Worm (Caenorhabditis elegans): ENCODE results near the gene slc-17.5.

Gene slc-17.5

DNA sequence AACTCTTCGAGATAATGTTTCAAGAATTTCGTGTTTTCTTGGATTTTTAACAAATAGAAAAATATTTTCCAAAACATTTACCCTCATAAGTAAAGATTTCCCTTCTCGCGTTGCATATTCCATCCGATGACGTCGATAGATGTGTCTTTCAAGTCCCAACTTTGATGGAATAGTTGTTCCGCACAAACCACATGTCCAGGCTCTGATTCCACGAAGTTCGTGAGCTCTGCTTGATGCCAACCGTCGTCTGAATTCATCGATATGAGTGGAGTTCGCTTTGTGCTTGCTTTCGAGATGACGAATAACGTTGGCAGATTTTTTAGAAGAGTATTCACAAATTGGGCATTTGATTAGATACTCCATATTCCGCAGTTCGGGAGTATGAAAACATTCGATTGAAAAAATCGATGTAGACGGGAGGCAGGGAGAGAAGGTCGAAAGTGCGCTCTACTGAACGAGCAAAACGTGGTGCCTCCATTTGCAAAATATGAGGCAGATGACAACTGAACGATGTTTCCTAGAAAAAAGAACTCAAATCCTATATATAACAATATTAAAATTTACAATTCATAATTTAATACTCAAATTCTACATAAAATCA, 16.3 kb upstream of the slc-17.5 start, which contains the start of gene W02D7.6:
W02D7.6 (minus strand) TSS at position 573 of the 601 bp plus-strand sequence.
- TF ChIP-seq hmg-4 (GFP tag; optimal IDR thresholded peaks at IDR 0.05) (no peak), ceh-13 (GFP tag; optimal IDR thresholded peaks at IDR 0.05) (no peak), tra-4 (tag; optimal IDR thresholded peaks at IDR 0.05) (no peak), pes-1 (GFP tag; IDR thresholded peaks at IDR 0.05) (no peak), F13C5.2 (tag; optimal IDR thresholded peaks at IDR 0.05) (no peak), flt-1 (GFP tag; IDR thresholded peaks at IDR 0.05) (no peak), hnd-1 (tag; optimal IDR thresholded peaks at IDR 0.05) (no peak), tbx-11 (GFP tag; IDR thresholded peaks at IDR 0.05) (no peak), hmbx-1 (tag; optimal IDR thresholded peaks at IDR 0.05) (no peak), tbx-37 (GFP tag; conservative IDR thresholded peaks at IDR 0.05) (no peak), ceh-36 (tag; optimal IDR thresholded peaks at IDR 0.05) (no peak), aly-1 (tag; optimal IDR thresholded peaks at IDR 0.05) (no peak), sea-1 (GFP tag; conservative IDR thresholded peaks at IDR 0.05) (no peak)

DNA sequence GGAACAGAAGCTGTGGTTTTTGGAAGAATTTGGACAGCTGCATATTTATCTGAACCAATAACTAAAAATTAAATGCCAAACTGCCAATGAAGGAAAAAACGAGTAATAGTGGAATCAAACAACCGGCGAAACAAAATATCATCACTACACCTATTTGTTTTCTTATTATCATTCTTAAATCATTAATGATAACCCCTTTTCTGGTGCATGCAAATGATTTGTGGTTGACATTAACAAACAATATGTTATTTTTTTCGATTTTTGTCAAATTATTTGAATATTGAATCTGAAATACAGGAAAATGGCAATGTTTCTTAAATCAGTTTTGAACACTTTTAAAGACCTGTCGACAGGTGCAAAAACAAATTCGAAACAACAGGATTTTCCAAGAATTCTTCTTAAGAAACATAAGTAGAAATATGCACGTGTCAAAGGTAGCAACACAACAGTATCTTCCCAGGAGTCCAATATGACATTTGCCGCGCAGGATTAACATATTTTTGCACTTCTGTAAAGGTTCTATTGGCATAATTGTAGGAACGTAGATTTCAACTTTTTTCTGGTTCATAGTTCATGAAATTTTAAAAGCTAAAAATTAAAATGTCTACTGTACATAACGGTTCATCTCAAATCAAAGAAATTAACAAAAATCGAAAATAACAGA, 14.6 kb upstream of the slc-17.5 start, which contains the start of gene W02D7.5:
W02D7.5 (minus strand) TSS at position 51 of the 664 bp plus-strand sequence.
- no peak for TF ChIP-seq scrt-1 (GFP tag; IDR thresholded peaks at IDR 0.05)
- TF ChIP-seq ets-7 (tag; optimal IDR thresholded peaks at IDR 0.05), result no peak
- no peak for TF ChIP-seq ceh-36 (tag; optimal IDR thresholded peaks at IDR 0.05)
- no peak for TF ChIP-seq sea-1 (GFP tag; conservative IDR thresholded peaks at IDR 0.05)
- no peak for TF ChIP-seq tbx-11 (GFP tag; IDR thresholded peaks at IDR 0.05)
- no peak for TF ChIP-seq hnd-1 (tag; optimal IDR thresholded peaks at IDR 0.05)
- TF ChIP-seq ama-1 (optimal IDR thresholded peaks at IDR 0.05), result no peak
- no peak for TF ChIP-seq tbx-37 (GFP tag; conservative IDR thresholded peaks at IDR 0.05)
- no peak for TF ChIP-seq pes-1 (GFP tag; IDR thresholded peaks at IDR 0.05)
- TF ChIP-seq aly-1 (tag; optimal IDR thresholded peaks at IDR 0.05), result no peak
- no peak for TF ChIP-seq F13C5.2 (tag; optimal IDR thresholded peaks at IDR 0.05)
- TF ChIP-seq flt-1 (GFP tag; IDR thresholded peaks at IDR 0.05), result no peak
- no peak for TF ChIP-seq tra-4 (tag; optimal IDR thresholded peaks at IDR 0.05)
- TF ChIP-seq ceh-13 (GFP tag; optimal IDR thresholded peaks at IDR 0.05), result no peak

DNA sequence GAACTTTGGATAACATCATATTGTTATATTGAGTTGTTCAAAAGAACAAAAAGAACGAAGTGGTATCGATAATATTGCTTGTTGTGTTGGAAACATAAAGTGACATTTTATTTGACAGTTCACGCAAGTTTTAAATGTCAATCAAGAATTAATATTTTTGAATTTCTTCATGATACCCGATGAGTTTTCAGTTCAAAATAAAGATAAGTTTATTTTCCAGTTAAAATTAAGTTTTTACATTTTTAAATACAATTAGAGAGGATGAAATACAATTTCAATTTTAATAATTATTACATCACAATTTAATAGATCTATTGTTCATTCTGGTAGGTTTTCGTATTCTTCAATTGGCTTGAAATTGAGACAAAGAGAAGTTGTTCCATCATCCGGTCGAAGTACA, 12.8 kb upstream of the slc-17.5 start, which contains the start of gene W02D7.4:
W02D7.4 (minus strand) TSS at position 101 of the 400 bp plus-strand sequence.
- TF ChIP-seq aly-1 (tag; optimal IDR thresholded peaks at IDR 0.05) (no peak), tra-4 (tag; optimal IDR thresholded peaks at IDR 0.05) (no peak)

DNA sequence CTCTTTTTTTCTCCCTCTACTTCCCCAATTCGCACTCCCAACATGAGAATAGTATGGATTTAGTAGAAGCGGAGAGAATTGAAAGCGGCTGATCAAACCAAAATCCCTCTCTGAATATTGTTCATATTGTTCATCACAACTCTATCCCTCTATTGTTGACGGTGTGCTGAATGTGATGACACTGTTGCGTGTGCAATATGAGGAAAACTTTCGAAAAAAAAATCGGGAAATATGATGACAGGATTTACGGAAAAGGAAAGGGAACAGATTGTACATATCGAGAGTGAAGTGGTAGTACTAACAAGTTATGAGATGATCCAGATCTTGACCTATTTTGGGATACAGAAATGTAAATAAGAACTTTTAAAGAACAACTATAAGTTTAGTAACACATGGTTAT, 11.2 kb upstream of the slc-17.5 start, which contains the start of gene smex-1:
smex-1 (minus strand) TSS at position 101 of the 400 bp plus-strand sequence.
- no peak for TF ChIP-seq pes-1 (GFP tag; IDR thresholded peaks at IDR 0.05)

DNA sequence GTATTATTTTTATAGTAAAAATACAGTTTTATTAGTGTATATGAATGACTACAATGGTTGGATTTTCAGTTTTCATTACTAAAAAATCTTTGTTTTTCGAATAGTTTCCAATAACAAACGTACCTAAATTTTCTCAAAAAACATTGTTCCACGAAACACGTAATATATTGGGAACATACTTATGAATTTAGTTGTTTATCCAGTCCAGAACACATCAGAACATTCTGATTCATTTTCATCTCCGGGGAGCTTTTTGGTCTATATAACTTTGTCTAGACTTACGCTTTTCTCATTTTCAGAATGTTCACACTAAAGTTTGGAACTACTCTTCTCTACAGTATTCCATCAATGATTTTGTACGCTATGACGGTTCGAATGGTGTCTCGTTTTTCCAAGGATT, 7.1 kb upstream of the slc-17.5 start, which contains the start of gene srg-33:
srg-33 (plus strand) TSS at position 301 of the 400 bp plus-strand sequence.
- TF ChIP-seq flt-1 (GFP tag; IDR thresholded peaks at IDR 0.05), result no peak
- no peak for TF ChIP-seq hmg-4 (GFP tag; optimal IDR thresholded peaks at IDR 0.05)
- no peak for TF ChIP-seq ceh-36 (tag; optimal IDR thresholded peaks at IDR 0.05)
- no peak for TF ChIP-seq sea-1 (GFP tag; conservative IDR thresholded peaks at IDR 0.05)
- TF ChIP-seq pes-1 (GFP tag; IDR thresholded peaks at IDR 0.05), result no peak
- no peak for TF ChIP-seq tra-4 (tag; optimal IDR thresholded peaks at IDR 0.05)
- TF ChIP-seq hmbx-1 (tag; optimal IDR thresholded peaks at IDR 0.05), result no peak
- no peak for TF ChIP-seq B0310.2 (tag; optimal IDR thresholded peaks at IDR 0.05)
- TF ChIP-seq hnd-1 (tag; optimal IDR thresholded peaks at IDR 0.05), result no peak
- TF ChIP-seq ceh-13 (GFP tag; optimal IDR thresholded peaks at IDR 0.05), result no peak
- no peak for TF ChIP-seq scrt-1 (GFP tag; IDR thresholded peaks at IDR 0.05)
- no peak for TF ChIP-seq ets-7 (tag; optimal IDR thresholded peaks at IDR 0.05)
- no peak for TF ChIP-seq ama-1 (optimal IDR thresholded peaks at IDR 0.05)
- no peak for TF ChIP-seq F13C5.2 (tag; optimal IDR thresholded peaks at IDR 0.05)
- no peak for TF ChIP-seq aly-1 (tag; optimal IDR thresholded peaks at IDR 0.05)
- no peak for TF ChIP-seq tbx-11 (GFP tag; IDR thresholded peaks at IDR 0.05)

DNA sequence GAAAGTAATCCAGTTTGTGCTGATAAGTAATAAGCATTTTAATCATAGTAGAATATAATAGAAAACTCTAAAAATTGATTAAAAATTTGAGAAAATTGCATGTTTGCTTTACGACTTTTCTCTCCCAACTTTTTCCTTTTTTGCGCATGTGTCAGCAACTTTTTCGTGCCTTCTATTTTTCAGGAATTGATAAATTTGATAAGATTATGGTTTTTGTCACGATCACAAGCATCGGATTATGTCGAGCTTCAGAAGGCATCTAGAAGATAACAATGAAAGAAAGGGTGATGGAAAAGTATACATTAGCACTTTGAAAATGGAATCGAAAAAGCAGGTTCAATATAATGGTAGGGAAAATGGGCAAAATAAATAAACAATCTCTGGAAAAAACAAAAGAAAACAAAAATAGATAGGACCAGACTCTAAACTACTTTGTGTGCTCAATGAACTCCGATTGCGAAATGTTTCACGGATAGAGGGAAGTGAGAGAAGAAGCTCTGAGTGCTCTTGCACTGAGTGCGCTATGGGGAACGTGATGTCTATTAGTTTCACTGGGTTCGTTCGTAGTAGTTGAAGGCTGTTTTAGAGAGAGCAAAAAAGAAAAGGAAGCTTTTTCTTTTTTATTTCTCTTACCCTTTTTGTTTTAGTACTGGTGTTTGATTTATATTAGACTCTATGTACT, 3.6 kb upstream of the slc-17.5 start:
- TF ChIP-seq pes-1 (GFP tag; IDR thresholded peaks at IDR 0.05) (no peak), hmbx-1 (tag; optimal IDR thresholded peaks at IDR 0.05) (no peak), ceh-13 (GFP tag; optimal IDR thresholded peaks at IDR 0.05) (no peak), scrt-1 (GFP tag; IDR thresholded peaks at IDR 0.05) (no peak), hmg-4 (GFP tag; optimal IDR thresholded peaks at IDR 0.05) (no peak), tra-4 (tag; optimal IDR thresholded peaks at IDR 0.05) (no peak)

DNA sequence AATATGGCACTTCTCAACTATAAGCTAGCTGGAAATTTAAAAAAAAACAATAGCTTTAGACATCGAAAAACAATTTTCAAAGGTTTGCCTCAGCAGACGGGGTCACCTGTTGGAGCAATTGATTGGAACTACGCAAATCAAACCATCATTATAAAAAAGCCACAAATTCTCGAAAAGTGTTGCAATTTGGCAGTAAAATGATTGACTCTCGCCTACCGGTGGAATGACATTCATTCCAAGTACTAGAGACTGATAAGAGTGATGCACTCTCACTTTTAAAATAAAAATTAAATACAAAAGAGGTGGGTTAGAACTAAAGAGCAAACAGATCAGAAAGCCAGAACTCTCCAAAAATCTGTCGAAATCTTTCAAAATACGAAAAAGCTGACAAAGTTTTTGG, 755 bp upstream of the slc-17.5 start:
- TF ChIP-seq F13C5.2 (tag; optimal IDR thresholded peaks at IDR 0.05) (no peak), tra-4 (tag; optimal IDR thresholded peaks at IDR 0.05) (no peak), hmg-4 (GFP tag; optimal IDR thresholded peaks at IDR 0.05) (no peak), pes-1 (GFP tag; IDR thresholded peaks at IDR 0.05) (no peak)

DNA sequence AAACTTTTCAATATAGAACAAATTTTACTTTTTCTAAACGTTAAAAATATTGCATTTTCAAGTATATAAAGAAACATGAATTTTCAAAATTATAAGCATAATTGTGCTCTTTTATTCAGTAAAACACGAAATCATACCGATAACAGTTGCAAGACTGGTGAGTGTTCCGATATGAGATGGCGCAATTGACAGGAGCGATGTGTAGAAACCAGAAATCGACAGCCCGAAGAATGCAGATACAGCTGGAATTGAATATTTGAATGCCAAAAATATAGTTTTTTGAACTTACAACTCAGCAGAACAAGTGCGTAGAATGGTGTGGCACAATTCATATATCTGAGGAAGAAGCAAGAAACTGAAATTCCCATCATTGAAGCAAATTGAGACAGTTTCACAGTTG, 1.8 kb downstream of the slc-17.5 start:
- TF ChIP-seq flt-1 (GFP tag; IDR thresholded peaks at IDR 0.05) (no peak), B0310.2 (tag; optimal IDR thresholded peaks at IDR 0.05) (no peak), ceh-13 (GFP tag; optimal IDR thresholded peaks at IDR 0.05) (no peak), pes-1 (GFP tag; IDR thresholded peaks at IDR 0.05) (no peak), ceh-36 (tag; optimal IDR thresholded peaks at IDR 0.05) (no peak)

Measured in whole organism, early embryonic.